Worm (Caenorhabditis elegans) whole organism, L2 larva: ENCODE measurements around the gene sdc-2.

Experiments
- F13H6.1 ChIP-seq: sonication (generic microtip); optimal IDR thresholded peaks from 2 replicates; lab custom pipeline; 2016; ENCODE audit warnings: missing genetic modification characterization, missing compliant biosample characterization
- ZK546.5 ChIP-seq: sonication (generic microtip); optimal IDR thresholded peaks from 2 replicates; lab custom pipeline; 2017; ENCODE audit warnings: missing biosample characterization, missing genetic modification characterization
- ama-1 ChIP-seq: fragments of 150-350 bp; optimal IDR thresholded peaks from 2 replicates; lab custom pipeline; 2018; ENCODE audit warnings: inconsistent platforms
- blmp-1 ChIP-seq: sonication (generic microtip); optimal IDR thresholded peaks from 2 replicates; lab custom pipeline; 2017; ENCODE audit warnings: missing genetic modification characterization, mild to moderate bottlenecking, missing compliant biosample characterization, antibody characterized with exemption, moderate library complexity; ENCODE audit not compliant: insufficient read depth
- ceh-82 ChIP-seq: fragments of 150-350 bp; optimal IDR thresholded peaks from 2 replicates; lab custom pipeline; 2014; ENCODE audit warnings: missing biosample characterization, missing genetic modification characterization
- crh-2 ChIP-seq: sonication (generic microtip); optimal IDR thresholded peaks from 2 replicates; lab custom pipeline; 2017; ENCODE audit warnings: missing biosample characterization, missing genetic modification characterization
- egl-27 ChIP-seq: sonication (generic microtip); optimal IDR thresholded peaks from 3 replicates; lab custom pipeline; 2017; ENCODE audit warnings: missing biosample characterization, missing genetic modification reagents, missing genetic modification characterization
- elt-3 ChIP-seq: sonication (generic microtip); optimal IDR thresholded peaks from 2 replicates; lab custom pipeline; 2017; ENCODE audit warnings: missing biosample characterization, missing genetic modification characterization
- gmeb-1 ChIP-seq: fragments of 150-350 bp; optimal IDR thresholded peaks from 2 replicates; lab custom pipeline; 2014; ENCODE audit warnings: missing biosample characterization, missing genetic modification characterization
- lsy-2 ChIP-seq, 2 experiments: fragments of 150-350 bp in 1 of 2; sonication (generic microtip) in 1 of 2; optimal IDR thresholded peaks; 2 replicates each; lab custom pipeline; 2014 to 2017; ENCODE audit warnings: missing biosample characterization in 2 of 2, missing genetic modification characterization in 2 of 2
- mab-5 ChIP-seq: fragments of 150-350 bp; optimal IDR thresholded peaks from 2 replicates; lab custom pipeline; 2014; ENCODE audit warnings: missing biosample characterization, missing genetic modification characterization
- nhr-11 ChIP-seq: fragments of 150-350 bp; optimal IDR thresholded peaks from 2 replicates; lab custom pipeline; 2014; ENCODE audit warnings: missing biosample characterization, missing genetic modification characterization
- nhr-129 ChIP-seq: fragments of 150-350 bp; optimal IDR thresholded peaks from 2 replicates; lab custom pipeline; 2014; ENCODE audit warnings: missing biosample characterization, missing genetic modification characterization
- nhr-21 ChIP-seq: fragments of 150-350 bp; optimal IDR thresholded peaks from 2 replicates; lab custom pipeline; 2014; ENCODE audit warnings: missing biosample characterization, missing genetic modification characterization
- nhr-23 ChIP-seq: fragments of 150-350 bp; optimal IDR thresholded peaks from 2 replicates; lab custom pipeline; 2014; ENCODE audit warnings: missing biosample characterization, missing genetic modification reagents, missing genetic modification characterization
- nhr-25 ChIP-seq: fragments of 150-350 bp; sonication (generic microtip); optimal IDR thresholded peaks from 3 replicates; lab custom pipeline; 2014; ENCODE audit warnings: missing biosample characterization, missing genetic modification characterization
- nhr-77 ChIP-seq: fragments of 150-350 bp; optimal IDR thresholded peaks from 2 replicates; lab custom pipeline; 2014; ENCODE audit warnings: missing biosample characterization, missing genetic modification characterization
- peb-1 ChIP-seq: fragments of 150-350 bp; optimal IDR thresholded peaks from 2 replicates; lab custom pipeline; 2014; ENCODE audit warnings: missing biosample characterization, missing genetic modification characterization
- sma-3 ChIP-seq: sonication (generic microtip); optimal IDR thresholded peaks from 2 replicates; lab custom pipeline; 2016; ENCODE audit warnings: missing genetic modification reagents, missing genetic modification characterization, missing compliant biosample characterization
- sma-9 ChIP-seq, 2 experiments: fragments of 150-350 bp in 1 of 2; sonication (generic microtip) in 1 of 2; optimal IDR thresholded peaks; 2 replicates each; lab custom pipeline; 2014 to 2016; ENCODE audit warnings: missing genetic modification characterization in 2 of 2, mild to moderate bottlenecking in 1 of 2, missing biosample characterization in 1 of 2, missing compliant biosample characterization in 1 of 2, missing genetic modification reagents in 1 of 2, moderate library complexity in 1 of 2
- snpc-4 ChIP-seq: fragments of 150-350 bp; optimal IDR thresholded peaks from 2 replicates; lab custom pipeline; 2014; ENCODE audit warnings: missing biosample characterization, missing genetic modification characterization
- unc-62 ChIP-seq: fragments of 150-350 bp; optimal IDR thresholded peaks from 2 replicates; lab custom pipeline; 2014; ENCODE audit warnings: missing biosample characterization, missing genetic modification reagents, missing genetic modification characterization
- zag-1 ChIP-seq: fragments of 150-350 bp; optimal IDR thresholded peaks from 2 replicates; lab custom pipeline; 2014; ENCODE audit warnings: missing biosample characterization, missing genetic modification characterization
- ztf-1 ChIP-seq: fragments of 200-800 bp; sonication (Bioruptor generic); conservative IDR thresholded peaks from 2 replicates; pipeline ENCODE4 v1.3.6; 2022; ENCODE audit warnings: missing genetic modification characterization, missing compliant biosample characterization
- ztf-11 ChIP-seq: sonication (generic microtip); optimal IDR thresholded peaks from 2 replicates; lab custom pipeline; 2017; ENCODE audit warnings: missing biosample characterization, missing genetic modification characterization
- ztf-4 ChIP-seq: fragments of 150-350 bp; optimal IDR thresholded peaks from 2 replicates; lab custom pipeline; 2014; ENCODE audit warnings: missing biosample characterization, missing genetic modification characterization

sdc-2 gene

ce11 chrX:11523704-11524103 is 1.2 kb downstream of the sdc-2 start:
- TF ChIP-seq gmeb-1, result no peak
- no peak for TF ChIP-seq ceh-82 (tag; lab: Kevin White, UChicago)
- TF ChIP-seq ztf-11, result no peak
- TF ChIP-seq nhr-11 (tag; lab: Kevin White, UChicago), result no peak
- no peak for TF ChIP-seq elt-3 (tag; lab: Kevin White, UChicago)
- no peak for TF ChIP-seq F13H6.1 (tag; lab: Kevin White, UChicago)
- no peak for TF ChIP-seq nhr-77 (tag; lab: Kevin White, UChicago)
- TF ChIP-seq ztf-4 (tag; lab: Kevin White, UChicago), result no peak
- no peak for TF ChIP-seq zag-1 (tag; lab: Kevin White, UChicago)
- TF ChIP-seq nhr-21 (tag; lab: Kevin White, UChicago), result no peak
- no peak for TF ChIP-seq unc-62 (GFP tag; lab: Kevin White, UChicago)
- TF ChIP-seq snpc-4, result no peak
- no peak for TF ChIP-seq ama-1 (lab: Kevin White, UChicago)
- no peak for TF ChIP-seq ZK546.5
- no peak for TF ChIP-seq sma-9 (GFP tag; optimal IDR thresholded peaks at IDR 0.05; lab: Kevin White, UChicago)
- TF ChIP-seq sma-9 (tag; optimal IDR thresholded peaks at IDR 0.05; lab: Kevin White, UChicago), result no peak

- TF ChIP-seq ztf-1 (no peak), crh-2 (tag; lab: Kevin White, UChicago) (peak; percentile 12), nhr-21 (tag; lab: Kevin White, UChicago) (peak; percentile 56), ztf-11 (no peak), sma-9 (GFP tag; optimal IDR thresholded peaks at IDR 0.05; lab: Kevin White, UChicago) (peak; percentile 73), sma-9 (tag; optimal IDR thresholded peaks at IDR 0.05; lab: Kevin White, UChicago) (no peak), elt-3 (tag; lab: Kevin White, UChicago) (no peak), sma-3 (GFP tag; lab: Kevin White, UChicago) (peak; percentile 24), lsy-2 (tag; optimal IDR thresholded peaks at IDR 0.05; lab: Kevin White, UChicago) (no peak), blmp-1 (tag; lab: Kevin White, UChicago) (peak; percentile 25), nhr-25 (tag; lab: Kevin White, UChicago) (no peak)
- TF ChIP-seq, all 48 proteins: peak for 5
Measured at ce11 chrX:11533543-11534003, 11.1 kb downstream of the sdc-2 start, which contains the start of gene C35C5.8. TSS of gene C35C5.8 (plus strand) at chrX:11533593.

ce11 chrX:11534443-11534842 is 11.9 kb downstream of the sdc-2 start:
- no peak for TF ChIP-seq nhr-77 (tag; lab: Kevin White, UChicago)
- peak; percentile 50 for TF ChIP-seq nhr-25 (tag; lab: Kevin White, UChicago)
- TF ChIP-seq blmp-1 (tag; lab: Kevin White, UChicago), result peak; percentile 15
- TF ChIP-seq sma-9 (GFP tag; optimal IDR thresholded peaks at IDR 0.05; lab: Kevin White, UChicago), result peak; percentile 58
- TF ChIP-seq sma-9 (tag; optimal IDR thresholded peaks at IDR 0.05; lab: Kevin White, UChicago), result no peak
- TF ChIP-seq nhr-21 (tag; lab: Kevin White, UChicago), result peak; percentile 50
- TF ChIP-seq sma-3 (GFP tag; lab: Kevin White, UChicago), result no peak

ce11 chrX:11536408-11536807 is 13.9 kb downstream of the sdc-2 start, which contains the start of gene C35C5.9:
TSS of gene C35C5.9 (plus strand) at chrX:11536568.
- TF ChIP-seq ceh-82 (tag; lab: Kevin White, UChicago), result no peak
- no peak for TF ChIP-seq nhr-23 (tag; lab: Kevin White, UChicago)
- peak; percentile 1 for TF ChIP-seq nhr-129 (tag; lab: Kevin White, UChicago)
- peak; percentile 43 for TF ChIP-seq sma-3 (GFP tag; lab: Kevin White, UChicago)
- peak; percentile 2 for TF ChIP-seq nhr-21 (tag; lab: Kevin White, UChicago)
- TF ChIP-seq nhr-25 (tag; lab: Kevin White, UChicago), result peak; percentile 34

- no peak for TF ChIP-seq peb-1 (tag; lab: Kevin White, UChicago)
- TF ChIP-seq, all 48 proteins: peak for 0
Measured at ce11 chrX:11537240-11537764, 14.8 kb downstream of the sdc-2 start, which contains the start of gene gcp-2.2. TSS of gene gcp-2.2 (plus strand) at chrX:11537714.

ce11 chrX:11541690-11542089 is 19.2 kb downstream of the sdc-2 start:
- TF ChIP-seq nhr-11 (tag; lab: Kevin White, UChicago) (no peak), egl-27 (tag; lab: Kevin White, UChicago) (no peak), mab-5 (tag; lab: Kevin White, UChicago) (no peak)
